Worm (Caenorhabditis elegans): ENCODE data around the gene C08F8.2.
A peak's percentile ranks its signal among the peaks of the same experiment; 100 is the strongest.

C08F8.2 gene

DNA sequence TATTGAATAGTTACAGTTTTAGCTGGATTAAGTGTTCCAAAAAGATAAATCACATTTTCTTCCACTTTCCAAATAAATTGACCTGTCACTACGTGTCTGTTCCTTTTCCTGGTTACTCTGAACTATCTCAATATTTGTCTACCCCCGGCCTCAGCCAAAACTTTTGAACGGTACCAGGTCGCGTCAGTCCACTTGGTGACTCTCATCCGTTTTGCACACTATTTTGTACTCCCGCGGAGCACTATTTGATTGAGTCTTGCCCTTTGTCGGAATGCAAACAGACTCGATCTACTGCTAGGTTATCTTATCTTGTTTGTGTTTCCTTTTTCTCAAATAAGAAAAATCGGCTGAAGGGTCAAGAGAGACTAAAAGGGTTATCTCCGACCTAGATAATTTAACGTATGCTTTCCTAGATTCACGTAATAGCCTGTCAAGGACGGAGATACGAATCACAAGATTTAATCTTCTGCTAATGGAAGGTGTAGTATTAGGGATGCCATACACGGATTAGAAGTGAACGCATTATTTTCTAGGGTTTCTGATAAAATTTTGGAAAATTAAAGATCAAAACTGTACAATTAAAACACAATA lies 30.7 kb upstream of the C08F8.2 start:
- no peak for TF ChIP-seq nhr-10 (tag; optimal IDR thresholded peaks at IDR 0.05)
- TF ChIP-seq C34F6.9 (tag; optimal IDR thresholded peaks at IDR 0.05) = no peak
- TF ChIP-seq sma-3 (GFP tag; optimal IDR thresholded peaks at IDR 0.05) = no peak
- no peak for TF ChIP-seq egl-27 (tag; optimal IDR thresholded peaks at IDR 0.05)
- TF ChIP-seq alr-1 (tag; optimal IDR thresholded peaks at IDR 0.05) = no peak
- TF ChIP-seq ceh-16 (tag; optimal IDR thresholded peaks at IDR 0.05) = peak; percentile 41
- TF ChIP-seq aly-2 (tag; optimal IDR thresholded peaks at IDR 0.05) = no peak
- no peak for TF ChIP-seq ztf-11 (tag; optimal IDR thresholded peaks at IDR 0.05)
- TF ChIP-seq ztf-1 (GFP tag; conservative IDR thresholded peaks at IDR 0.05) = no peak
- TF ChIP-seq nhr-21 (tag; optimal IDR thresholded peaks at IDR 0.05) = peak; percentile 20
- TF ChIP-seq mdl-1 (tag; optimal IDR thresholded peaks at IDR 0.05) = no peak
- TF ChIP-seq elt-1 (tag; optimal IDR thresholded peaks at IDR 0.05) = peak; percentile 84
- TF ChIP-seq F13H6.1 (tag; optimal IDR thresholded peaks at IDR 0.05) = peak; percentile 47
- no peak for TF ChIP-seq ztf-4 (tag; optimal IDR thresholded peaks at IDR 0.05)

DNA sequence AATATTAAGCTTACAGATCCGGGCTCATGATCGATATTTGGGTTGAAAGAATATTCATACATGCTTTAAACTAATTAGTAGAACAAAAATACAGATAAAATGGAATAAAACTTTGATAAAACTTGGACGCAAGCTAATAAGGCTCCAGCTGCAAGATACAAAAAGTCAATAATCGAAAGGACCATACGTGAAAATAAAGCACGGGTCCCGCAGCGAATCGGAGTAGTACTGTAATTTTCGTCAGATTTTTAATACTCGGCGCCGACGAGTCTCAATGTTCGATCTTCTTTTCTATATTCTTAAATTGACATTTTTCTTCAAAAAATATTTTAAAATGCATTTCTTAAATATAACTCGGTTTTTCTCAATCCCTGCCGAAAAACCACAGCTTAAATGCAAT lies 26.1 kb upstream of the C08F8.2 start, which contains the start of gene spo-11:
TSS of gene spo-11 (minus strand) at position 189 of the 400 bp plus-strand sequence.
- TF ChIP-seq F13H6.1 (tag; optimal IDR thresholded peaks at IDR 0.05) = no peak
- TF ChIP-seq ZK546.5 (tag; optimal IDR thresholded peaks at IDR 0.05) = no peak
- TF ChIP-seq mbf-1 (tag; optimal IDR thresholded peaks at IDR 0.05) = no peak
- no peak for TF ChIP-seq nhr-11 (tag; optimal IDR thresholded peaks at IDR 0.05)
- no peak for TF ChIP-seq egl-27 (tag; optimal IDR thresholded peaks at IDR 0.05)
- no peak for TF ChIP-seq ztf-11 (tag; optimal IDR thresholded peaks at IDR 0.05)
- no peak for TF ChIP-seq nhr-129 (tag; optimal IDR thresholded peaks at IDR 0.05)
- TF ChIP-seq blmp-1 (tag; optimal IDR thresholded peaks at IDR 0.05; ENCODE audit: insufficient read depth) = no peak
- no peak for TF ChIP-seq mab-5 (tag; optimal IDR thresholded peaks at IDR 0.05)
- no peak for TF ChIP-seq lin-11 (tag; optimal IDR thresholded peaks at IDR 0.05)
- no peak for TF ChIP-seq ceh-82 (tag; optimal IDR thresholded peaks at IDR 0.05)
- no peak for TF ChIP-seq sma-3 (GFP tag; optimal IDR thresholded peaks at IDR 0.05)
- no peak for TF ChIP-seq nhr-12 (tag; optimal IDR thresholded peaks at IDR 0.05)
- TF ChIP-seq unc-39 (tag; optimal IDR thresholded peaks at IDR 0.05) = no peak

ce11 chrIV:11125200-11125599 lies 25.6 kb upstream of the C08F8.2 start:
- TF ChIP-seq egl-27 (tag; optimal IDR thresholded peaks at IDR 0.05) (no peak), C34F6.9 (tag; optimal IDR thresholded peaks at IDR 0.05) (no peak), skn-1 (tag; optimal IDR thresholded peaks at IDR 0.05) (no peak), nhr-129 (tag; optimal IDR thresholded peaks at IDR 0.05) (peak; percentile 50), lsy-2 (tag; optimal IDR thresholded peaks at IDR 0.05) (peak in 1 of 2 experiments; percentile 70), Y55F3AM.14 (GFP tag; optimal IDR thresholded peaks at IDR 0.05) (no peak), sem-4 (tag; optimal IDR thresholded peaks at IDR 0.05) (peak; percentile 44), nhr-6 (tag; optimal IDR thresholded peaks at IDR 0.05) (no peak), F13H6.1 (tag; optimal IDR thresholded peaks at IDR 0.05) (no peak), crh-2 (tag; optimal IDR thresholded peaks at IDR 0.05) (no peak), zag-1 (tag; optimal IDR thresholded peaks at IDR 0.05) (peak; percentile 38), ztf-4 (tag; optimal IDR thresholded peaks at IDR 0.05) (no peak), peb-1 (tag; optimal IDR thresholded peaks at IDR 0.05) (no peak), lin-11 (tag; optimal IDR thresholded peaks at IDR 0.05) (peak; percentile 16), unc-55 (GFP tag; optimal IDR thresholded peaks at IDR 0.05) (peak; percentile 31), mbf-1 (tag; optimal IDR thresholded peaks at IDR 0.05) (no peak), sma-9 (GFP tag; optimal IDR thresholded peaks at IDR 0.05) (peak; percentile 1), sma-9 (tag; optimal IDR thresholded peaks at IDR 0.05) (no peak)

DNA sequence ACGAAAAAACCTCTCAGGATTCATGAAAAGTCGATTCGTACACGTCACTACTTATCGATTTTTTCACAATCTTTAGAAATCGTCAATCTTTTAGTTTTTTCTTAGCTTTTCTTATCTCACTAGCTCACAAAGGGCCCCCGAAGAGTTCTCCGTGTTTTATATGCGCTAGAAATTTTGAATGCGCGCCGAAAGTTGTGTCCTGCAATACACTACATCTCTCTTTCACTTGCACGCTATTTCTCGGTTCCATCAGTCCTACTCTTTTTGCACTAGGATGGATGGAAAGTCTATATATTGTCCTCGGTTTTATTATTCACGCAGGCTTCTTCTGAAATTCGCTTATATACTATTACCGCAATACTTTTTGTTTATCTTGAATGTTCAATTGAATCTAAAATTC lies 25.2 kb upstream of the C08F8.2 start:
- TF ChIP-seq fos-1 (tag; optimal IDR thresholded peaks at IDR 0.05) = no peak
- TF ChIP-seq nhr-129 (tag; optimal IDR thresholded peaks at IDR 0.05) = peak; percentile 24
- TF ChIP-seq unc-55 (GFP tag; optimal IDR thresholded peaks at IDR 0.05) = peak; percentile 27
- peak; percentile 64 for TF ChIP-seq gmeb-1 (tag; optimal IDR thresholded peaks at IDR 0.05)

DNA sequence TGAATTAATAATTGTTTCAGACTA lies 25.0 kb upstream of the C08F8.2 start, which contains the start of gene swsn-4:
TSS of gene swsn-4 (plus strand) at position 21 of the 24 bp plus-strand sequence.
- TF ChIP-seq dmd-4 (tag; optimal IDR thresholded peaks at IDR 0.05) = no peak
- TF ChIP-seq zag-1 (tag; optimal IDR thresholded peaks at IDR 0.05) = no peak
- TF ChIP-seq unc-55 (GFP tag; optimal IDR thresholded peaks at IDR 0.05) = no peak
- TF ChIP-seq nhr-10 (tag; optimal IDR thresholded peaks at IDR 0.05) = no peak
- no peak for TF ChIP-seq fos-1 (tag; optimal IDR thresholded peaks at IDR 0.05)
- TF ChIP-seq peb-1 (tag; optimal IDR thresholded peaks at IDR 0.05) = no peak
- no peak for TF ChIP-seq Y55F3AM.14 (GFP tag; optimal IDR thresholded peaks at IDR 0.05)
- no peak for TF ChIP-seq ceh-82 (tag; optimal IDR thresholded peaks at IDR 0.05)
- no peak for TF ChIP-seq unc-39 (tag; optimal IDR thresholded peaks at IDR 0.05)
- TF ChIP-seq nhr-129 (tag; optimal IDR thresholded peaks at IDR 0.05) = no peak
- no peak for TF ChIP-seq skn-1 (tag; optimal IDR thresholded peaks at IDR 0.05)
- TF ChIP-seq ceh-16 (tag; optimal IDR thresholded peaks at IDR 0.05) = no peak
- no peak for TF ChIP-seq nhr-12 (tag; optimal IDR thresholded peaks at IDR 0.05)
- no peak for TF ChIP-seq mdl-1 (tag; optimal IDR thresholded peaks at IDR 0.05)
- no peak for TF ChIP-seq lin-39 (tag; optimal IDR thresholded peaks at IDR 0.05)
- no peak for TF ChIP-seq sma-3 (GFP tag; optimal IDR thresholded peaks at IDR 0.05)
- no peak for TF ChIP-seq aly-2 (tag; optimal IDR thresholded peaks at IDR 0.05)
- TF ChIP-seq unc-62 (GFP tag; optimal IDR thresholded peaks at IDR 0.05) = no peak
- TF ChIP-seq F13H6.1 (tag; optimal IDR thresholded peaks at IDR 0.05) = no peak
